Fruit fly (Drosophila melanogaster) whole organism, prepupa: ENCODE data around the gene Cht7.

Source experiments
- Blimp-1 ChIP-seq: fragments of 200-800 bp; sonication (Bioruptor generic); optimal IDR thresholded peaks from 3 replicates; lab custom pipeline; 2017; ENCODE audit warnings: missing biosample characterization, missing genetic modification characterization, mild to moderate bottlenecking, moderate library complexity, missing genetic modification reagents
- CG10631 ChIP-seq: fragments of 200-800 bp; sonication (Bioruptor generic); optimal IDR thresholded peaks from 2 replicates; lab custom pipeline; 2016; ENCODE audit warnings: missing biosample characterization, missing genetic modification characterization
- CG10669 ChIP-seq: fragments of 200-800 bp; sonication (Bioruptor generic); optimal IDR thresholded peaks from 3 replicates; lab custom pipeline; 2018; ENCODE audit warnings: missing biosample characterization, mild to moderate bottlenecking, missing genetic modification characterization, moderate library complexity
- CG11294 ChIP-seq: fragments of 200-800 bp; sonication (Bioruptor generic); IDR thresholded peaks from 2 replicates; pipeline ENCODE4 v1.3.6; 2022; ENCODE audit warnings: missing biosample characterization, missing genetic modification characterization
- CG11762 ChIP-seq: fragments of 200-800 bp; sonication (Bioruptor generic); optimal IDR thresholded peaks from 3 replicates; lab custom pipeline; 2016; ENCODE audit warnings: missing biosample characterization, missing genetic modification characterization; ENCODE audit not compliant: insufficient read depth
- CG11902 ChIP-seq: fragments of 200-800 bp; sonication (Bioruptor generic); optimal IDR thresholded peaks from 3 replicates; lab custom pipeline; 2016; ENCODE audit warnings: missing biosample characterization, missing genetic modification characterization
- CG1621 ChIP-seq: fragments of 200-800 bp; sonication (Bioruptor generic); optimal IDR thresholded peaks from 3 replicates; lab custom pipeline; 2018; ENCODE audit warnings: missing biosample characterization, mild to moderate bottlenecking, missing genetic modification characterization
- CG16779 ChIP-seq: fragments of 200-800 bp; sonication (Bioruptor generic); optimal IDR thresholded peaks from 3 replicates; lab custom pipeline; 2017; ENCODE audit warnings: missing biosample characterization, mild to moderate bottlenecking, missing genetic modification characterization
- CG3032 ChIP-seq: fragments of 200-800 bp; optimal IDR thresholded peaks from 2 replicates; lab custom pipeline; 2019; ENCODE audit warnings: missing biosample characterization, mild to moderate bottlenecking, missing genetic modification characterization, moderate library complexity
- CG31627 ChIP-seq: fragments of 200-800 bp; sonication (Bioruptor generic); optimal IDR thresholded peaks from 3 replicates; lab custom pipeline; 2016; ENCODE audit warnings: missing biosample characterization, missing genetic modification characterization
- CG3919 ChIP-seq: fragments of 200-800 bp; sonication (Bioruptor generic); optimal IDR thresholded peaks from 3 replicates; lab custom pipeline; 2016; ENCODE audit warnings: missing biosample characterization, missing genetic modification characterization
- CG4318 ChIP-seq: fragments of 200-800 bp; sonication (Bioruptor generic); optimal IDR thresholded peaks from 3 replicates; lab custom pipeline; 2017; ENCODE audit warnings: missing biosample characterization, mild to moderate bottlenecking, missing genetic modification characterization
- CG6163 ChIP-seq: fragments of 200-800 bp; sonication (Bioruptor generic); IDR thresholded peaks from 3 replicates; pipeline ENCODE4 v1.3.6; 2022; ENCODE audit warnings: missing biosample characterization, missing genetic modification characterization
- CG6276 ChIP-seq: fragments of 200-800 bp; sonication (Bioruptor generic); optimal IDR thresholded peaks from 2 replicates; lab custom pipeline; 2017; ENCODE audit warnings: missing biosample characterization, mild to moderate bottlenecking, missing genetic modification characterization
- CG6808 ChIP-seq: fragments of 200-800 bp; sonication (Bioruptor generic); optimal IDR thresholded peaks from 3 replicates; lab custom pipeline; 2017; ENCODE audit warnings: missing biosample characterization, missing genetic modification characterization, mild to moderate bottlenecking, moderate library complexity, missing genetic modification reagents
- CG6854 ChIP-seq: fragments of 200-800 bp; sonication (Bioruptor generic); optimal IDR thresholded peaks from 2 replicates; lab custom pipeline; 2017; ENCODE audit warnings: missing biosample characterization, mild to moderate bottlenecking, missing genetic modification characterization
- CG7368 ChIP-seq: fragments of 200-800 bp; sonication (Bioruptor generic); optimal IDR thresholded peaks from 3 replicates; lab custom pipeline; 2016; ENCODE audit warnings: missing biosample characterization, missing genetic modification characterization
- CG8119 ChIP-seq: fragments of 200-800 bp; sonication (Bioruptor generic); IDR thresholded peaks from 3 replicates; pipeline ENCODE4 v1.3.6; 2022; ENCODE audit warnings: missing biosample characterization, missing genetic modification characterization
- CG8319 ChIP-seq: fragments of 200-800 bp; sonication (Bioruptor generic); optimal IDR thresholded peaks from 3 replicates; lab custom pipeline; 2016; ENCODE audit warnings: missing biosample characterization, missing genetic modification characterization
- CG8632 ChIP-seq: fragments of 200-800 bp; sonication (Bioruptor generic); optimal IDR thresholded peaks from 3 replicates; lab custom pipeline; 2016; ENCODE audit warnings: missing biosample characterization, missing genetic modification characterization
- CG9139 ChIP-seq: fragments of 200-800 bp; sonication (Bioruptor generic); optimal IDR thresholded peaks from 3 replicates; lab custom pipeline; 2017; ENCODE audit warnings: missing biosample characterization, mild to moderate bottlenecking, missing genetic modification characterization
- Eip75B ChIP-seq: fragments of 200-800 bp; sonication (Bioruptor generic); optimal IDR thresholded peaks from 3 replicates; lab custom pipeline; 2016; ENCODE audit warnings: missing biosample characterization, missing genetic modification characterization
- Eip78C ChIP-seq: fragments of 200-800 bp; sonication (Bioruptor generic); peaks from one replicate; lab custom pipeline; 2016; ENCODE audit warnings: missing biosample characterization, missing genetic modification characterization
- Ets21C ChIP-seq: fragments of 200-800 bp; sonication (Bioruptor generic); optimal IDR thresholded peaks from 3 replicates; lab custom pipeline; 2016; ENCODE audit warnings: missing biosample characterization, missing genetic modification characterization
- Ets96B ChIP-seq: fragments of 200-800 bp; optimal IDR thresholded peaks from 2 replicates; lab custom pipeline; 2019; ENCODE audit warnings: missing biosample characterization, mild to moderate bottlenecking, missing genetic modification characterization, moderate library complexity
- Gug ChIP-seq: fragments of 200-800 bp; sonication (Bioruptor generic); IDR thresholded peaks from 2 replicates; pipeline ENCODE4 v1.3.6; 2022; ENCODE audit warnings: missing biosample characterization, missing genetic modification characterization
- Hr39 ChIP-seq: fragments of 200-800 bp; sonication (Bioruptor generic); optimal IDR thresholded peaks from 2 replicates; lab custom pipeline; 2016; ENCODE audit warnings: missing biosample characterization, missing genetic modification characterization
- Hr4 ChIP-seq: fragments of 200-800 bp; sonication (Bioruptor generic); optimal IDR thresholded peaks from 3 replicates; lab custom pipeline; 2016; ENCODE audit warnings: missing biosample characterization, missing genetic modification characterization
- Smox ChIP-seq: fragments of 200-800 bp; sonication (Bioruptor generic); optimal IDR thresholded peaks from 3 replicates; lab custom pipeline; 2016; ENCODE audit warnings: missing biosample characterization, missing genetic modification characterization
- Sox15 ChIP-seq: fragments of 200-800 bp; sonication (Bioruptor generic); optimal IDR thresholded peaks from 3 replicates; lab custom pipeline; 2016; ENCODE audit warnings: missing biosample characterization, missing genetic modification characterization
- acj6 ChIP-seq: fragments of 200-800 bp; sonication (Bioruptor generic); optimal IDR thresholded peaks from 3 replicates; lab custom pipeline; 2016; ENCODE audit warnings: missing biosample characterization, missing genetic modification characterization
- dsx ChIP-seq: fragments of 200-800 bp; optimal IDR thresholded peaks from 3 replicates; lab custom pipeline; 2019; ENCODE audit warnings: missing biosample characterization, mild to moderate bottlenecking, missing genetic modification characterization, moderate library complexity; ENCODE audit not compliant: poor library complexity, severe bottlenecking
- eg ChIP-seq: fragments of 200-800 bp; sonication (Bioruptor generic); IDR thresholded peaks from 3 replicates; pipeline ENCODE4 v1.3.6; 2022; ENCODE audit warnings: missing biosample characterization, missing genetic modification characterization
- esn ChIP-seq: fragments of 200-800 bp; sonication (Bioruptor generic); optimal IDR thresholded peaks from 2 replicates; lab custom pipeline; 2016; ENCODE audit warnings: missing biosample characterization, mild to moderate bottlenecking, missing genetic modification characterization, moderate library complexity
- fd59A ChIP-seq: fragments of 200-800 bp; sonication (Bioruptor generic); optimal IDR thresholded peaks from 2 replicates; lab custom pipeline; 2017; ENCODE audit warnings: missing biosample characterization, mild to moderate bottlenecking, missing genetic modification characterization, missing genetic modification reagents
- lz ChIP-seq: fragments of 200-800 bp; sonication (Bioruptor generic); optimal IDR thresholded peaks from 3 replicates; lab custom pipeline; 2016; ENCODE audit warnings: missing biosample characterization, missing genetic modification characterization
- net ChIP-seq: fragments of 200-800 bp; sonication (Bioruptor generic); optimal IDR thresholded peaks from 3 replicates; lab custom pipeline; 2016; ENCODE audit warnings: missing biosample characterization, missing genetic modification characterization
- pdm3 ChIP-seq: fragments of 200-800 bp; sonication (Bioruptor generic); optimal IDR thresholded peaks from 3 replicates; lab custom pipeline; 2016; ENCODE audit warnings: missing biosample characterization, missing genetic modification characterization
- salr ChIP-seq, 2 experiments: fragments of 200-800 bp; sonication (Bioruptor generic); optimal IDR thresholded peaks; 3 replicates each; lab custom pipeline; 2016 to 2018; ENCODE audit warnings: missing biosample characterization in 2 of 2, missing genetic modification characterization in 2 of 2, mild to moderate bottlenecking in 1 of 2
- ss ChIP-seq, 2 experiments: fragments of 200-800 bp; sonication (Bioruptor generic); optimal IDR thresholded peaks; 2 replicates in 1 of 2; 3 replicates in 1 of 2; lab custom pipeline; 2017 to 2018; ENCODE audit warnings: mild to moderate bottlenecking in 2 of 2, missing biosample characterization in 2 of 2, missing genetic modification characterization in 2 of 2, moderate library complexity in 1 of 2
- svp ChIP-seq: fragments of 200-800 bp; sonication (Bioruptor generic); peaks from one replicate; lab custom pipeline; 2016; ENCODE audit warnings: missing biosample characterization, missing genetic modification characterization
- topi ChIP-seq: fragments of 200-800 bp; sonication (Bioruptor generic); optimal IDR thresholded peaks from 3 replicates; lab custom pipeline; 2016; ENCODE audit warnings: missing biosample characterization, missing genetic modification characterization

The Cht7 gene

dm6 chr3L:3096073-3096725 lies 10.6 kb downstream of the Cht7 start (continued):
- TF ChIP-seq CG6276 (GFP tag; lab: Kevin White, UChicago) (no peak), salr (GFP tag; optimal IDR thresholded peaks at IDR 0.05; lab: Kevin White, UChicago) (no peak), CG3032 (tag; lab: Kevin White, UChicago) (peak; percentile 38), Ets21C (no peak), CG10669 (peak; percentile 24), CG4318 (GFP tag; lab: Kevin White, UChicago) (no peak), CG16779 (no peak), eg (peak; percentile 45; the same call in 1 of the 3 replicates)

dm6 chr3L:3095590-3095989 lies 11.2 kb downstream of the Cht7 start:
- TF ChIP-seq Hr4 (GFP tag; lab: Kevin White, UChicago): no peak
- TF ChIP-seq Eip78C (GFP tag; lab: Kevin White, UChicago): peak; percentile 34
- peak; percentile 33 for TF ChIP-seq dsx (GFP tag; lab: Kevin White, UChicago)
- TF ChIP-seq Eip75B: no peak
- TF ChIP-seq CG8632 (GFP tag; lab: Kevin White, UChicago): no peak
- no peak for TF ChIP-seq CG3919 (GFP tag; lab: Kevin White, UChicago)
- TF ChIP-seq CG6163: peak; percentile 30; the same call in 2 of the 3 replicates
- no peak for TF ChIP-seq fd59A (GFP tag; lab: Kevin White, UChicago)
- peak; percentile 4; the same call in 1 of the 3 replicates for TF ChIP-seq eg
- TF ChIP-seq Ets96B (tag; lab: Kevin White, UChicago): no peak
- TF ChIP-seq CG6808 (GFP tag; lab: Kevin White, UChicago): no peak
- TF ChIP-seq Hr39 (GFP tag; lab: Kevin White, UChicago): no peak
- no peak for TF ChIP-seq CG31627
- TF ChIP-seq CG11762 (GFP tag; lab: Kevin White, UChicago): no peak
- TF ChIP-seq CG3032 (tag; lab: Kevin White, UChicago): no peak
- TF ChIP-seq svp (GFP tag; lab: Kevin White, UChicago): no peak
- no peak for TF ChIP-seq salr (GFP tag; optimal IDR thresholded peaks at IDR 0.05; lab: Kevin White, UChicago)
- TF ChIP-seq net (GFP tag; lab: Kevin White, UChicago): no peak
- no peak for TF ChIP-seq CG11902

- TF ChIP-seq CG1621 (no peak), CG11294 (GFP tag; lab: Robert Waterston, UW) (no peak), Eip78C (GFP tag; lab: Kevin White, UChicago) (peak; percentile 79), CG9139 (GFP tag; lab: Kevin White, UChicago) (no peak), topi (GFP tag; lab: Kevin White, UChicago) (no peak), fd59A (GFP tag; lab: Kevin White, UChicago) (no peak), CG6808 (GFP tag; lab: Kevin White, UChicago) (no peak), CG8632 (GFP tag; lab: Kevin White, UChicago) (no peak), esn (GFP tag; lab: Kevin White, UChicago) (peak; percentile 63), ss (GFP tag; optimal IDR thresholded peaks at IDR 0.05; lab: Kevin White, UChicago) (no peak), CG10631 (GFP tag; lab: Kevin White, UChicago) (peak; percentile 16), Ets96B (tag; lab: Kevin White, UChicago) (no peak), Sox15 (no peak), CG11902 (no peak), CG7368 (no peak), Blimp-1 (no peak), CG3032 (tag; lab: Kevin White, UChicago) (peak; percentile 7), Gug (GFP tag; lab: Robert Waterston, UW) (no peak), CG10669 (no peak), eg (peak; percentile 50; the same call in 1 of the 3 replicates), Smox (no peak), lz (GFP tag; lab: Kevin White, UChicago) (peak; percentile 56), net (GFP tag; lab: Kevin White, UChicago) (no peak), CG4318 (GFP tag; lab: Kevin White, UChicago) (no peak), CG8319 (GFP tag; lab: Kevin White, UChicago) (no peak), CG16779 (no peak), Ets21C (no peak), CG8119 (GFP tag; lab: Robert Waterston, UW) (no peak), CG6854 (GFP tag; lab: Kevin White, UChicago) (peak; percentile 5), CG11762 (GFP tag; lab: Kevin White, UChicago) (no peak), pdm3 (GFP tag; lab: Kevin White, UChicago) (no peak), Hr4 (GFP tag; lab: Kevin White, UChicago) (no peak), dsx (GFP tag; lab: Kevin White, UChicago) (peak; percentile 50), acj6 (GFP tag; lab: Kevin White, UChicago) (no peak), CG6276 (GFP tag; lab: Kevin White, UChicago) (no peak), Hr39 (GFP tag; lab: Kevin White, UChicago) (no peak)
Observed at dm6 chr3L:3090581-3091345, 16.0 kb downstream of the Cht7 start.
